Fruit fly (Drosophila melanogaster): Measurements from ENCODE around the gene vri.
A peak's percentile ranks its signal among the peaks of the same experiment; 100 is the strongest.

The vri gene

DNA sequence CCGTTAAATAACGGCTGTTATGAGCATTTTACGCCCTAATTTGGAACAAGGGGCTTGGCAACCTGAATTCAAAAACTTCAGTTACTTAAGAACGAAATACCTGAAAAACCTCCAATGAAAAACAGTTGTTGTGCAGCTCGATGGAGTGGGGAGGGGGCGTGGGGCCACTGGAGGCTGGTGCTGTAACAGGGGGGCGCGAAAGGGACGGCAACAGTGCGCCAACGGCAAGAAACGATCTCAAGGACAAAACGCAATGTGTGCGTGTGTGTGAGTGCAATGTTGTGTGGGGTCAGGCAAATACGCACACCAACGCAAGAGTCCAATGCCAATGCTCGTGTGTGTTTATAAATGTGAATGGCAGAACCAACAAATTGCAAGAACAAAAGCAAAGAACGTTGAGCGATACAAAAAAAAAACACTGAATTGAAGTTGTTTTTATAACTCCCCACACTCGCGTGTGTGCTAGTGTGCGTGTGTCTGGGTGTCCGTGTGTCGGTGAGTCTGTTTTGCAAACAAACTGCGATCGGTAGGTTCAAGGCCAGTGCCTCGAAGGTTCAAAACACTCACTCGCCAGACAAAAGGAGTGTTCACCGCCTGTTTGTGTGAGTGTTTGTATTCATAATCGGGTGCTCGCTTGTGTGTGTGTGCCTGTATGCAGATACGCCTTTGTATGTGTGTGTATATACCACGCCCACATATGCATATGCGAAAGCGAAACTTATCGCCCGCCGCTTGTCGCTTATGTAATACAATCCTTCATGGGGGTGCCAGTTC lies 3.3 kb downstream of the vri start (continued):
- TF ChIP-seq CG34406 (GFP tag; optimal IDR thresholded peaks at IDR 0.05) (no peak), dac (GFP tag; optimal IDR thresholded peaks at IDR 0.05) (no peak), CG11902 (GFP tag; optimal IDR thresholded peaks at IDR 0.05) (no peak), Eip78C (GFP tag) (no peak), Eip93F (GFP tag; optimal IDR thresholded peaks at IDR 0.05) (no peak), lz (GFP tag; optimal IDR thresholded peaks at IDR 0.05) (no peak), CG6792 (GFP tag; optimal IDR thresholded peaks at IDR 0.05) (no peak), cyc (GFP tag; optimal IDR thresholded peaks at IDR 0.05) (no peak), ss (GFP tag; optimal IDR thresholded peaks at IDR 0.05) (peak; percentile 30 to 33), Eip75B (GFP tag; optimal IDR thresholded peaks at IDR 0.05) (peak; percentile 20), Smox (GFP tag; optimal IDR thresholded peaks at IDR 0.05) (no peak), CG9139 (GFP tag; optimal IDR thresholded peaks at IDR 0.05) (no peak), Lpt (GFP tag; optimal IDR thresholded peaks at IDR 0.05) (peak; percentile 25), CG10669 (GFP tag; optimal IDR thresholded peaks at IDR 0.05) (peak; percentile 8), dsx (GFP tag; optimal IDR thresholded peaks at IDR 0.05; ENCODE audit: poor library complexity, severe bottlenecking) (peak; percentile 66), CG10631 (GFP tag; optimal IDR thresholded peaks at IDR 0.05) (no peak), CG11762 (GFP tag; optimal IDR thresholded peaks at IDR 0.05; ENCODE audit: insufficient read depth) (no peak), topi (GFP tag; optimal IDR thresholded peaks at IDR 0.05) (no peak), esn (GFP tag; optimal IDR thresholded peaks at IDR 0.05) (no peak), OdsH (GFP tag; optimal IDR thresholded peaks at IDR 0.05) (no peak), fkh (GFP tag; optimal IDR thresholded peaks at IDR 0.05) (no peak), svp (GFP tag) (no peak), CG11294 (GFP tag; IDR thresholded peaks at IDR 0.05) (no peak), CG6808 (GFP tag; optimal IDR thresholded peaks at IDR 0.05) (peak; percentile 20), acj6 (GFP tag; optimal IDR thresholded peaks at IDR 0.05) (no peak), CG6276 (GFP tag; optimal IDR thresholded peaks at IDR 0.05) (no peak), Hr39 (GFP tag; optimal IDR thresholded peaks at IDR 0.05) (peak; percentile 68), Hr38 (GFP tag; optimal IDR thresholded peaks at IDR 0.05) (no peak), CG6163 (GFP tag; IDR thresholded peaks at IDR 0.05) (peak; percentile 35; the same call in 2 of the 3 replicates), Sox102F (GFP tag; optimal IDR thresholded peaks at IDR 0.05) (no peak)

DNA sequence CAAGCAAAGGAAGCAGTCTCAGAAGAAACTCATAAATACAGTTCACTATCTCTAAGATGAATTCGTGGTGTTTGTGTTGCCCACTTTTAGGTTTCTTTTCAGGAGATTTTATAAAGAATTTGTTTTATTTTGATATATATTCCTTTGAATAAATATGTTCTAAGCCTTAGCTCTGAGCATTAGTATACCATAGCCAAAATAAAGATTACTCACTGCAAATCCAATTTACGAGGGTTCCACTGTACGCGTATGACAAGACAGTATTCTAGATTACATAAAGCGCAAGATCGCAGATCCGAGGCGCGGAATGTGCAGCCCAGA lies 3.9 kb downstream of the vri start:
- TF ChIP-seq CG31627 (GFP tag; optimal IDR thresholded peaks at IDR 0.05) (peak; percentile 95), ss (GFP tag; optimal IDR thresholded peaks at IDR 0.05) (peak; percentile 72 to 94), CG6276 (GFP tag; optimal IDR thresholded peaks at IDR 0.05) (peak; percentile 44), CG3919 (GFP tag; optimal IDR thresholded peaks at IDR 0.05) (peak; percentile 91), Eip78C (GFP tag) (peak; percentile 99), CG15336 (GFP tag; IDR thresholded peaks at IDR 0.05) (peak; percentile 77), spab (GFP tag; optimal IDR thresholded peaks at IDR 0.05) (peak; percentile 94), Hr4 (GFP tag; optimal IDR thresholded peaks at IDR 0.05) (peak; percentile 73), CG10669 (GFP tag; optimal IDR thresholded peaks at IDR 0.05) (peak; percentile 98), CG6792 (GFP tag; optimal IDR thresholded peaks at IDR 0.05) (peak; percentile 91), esn (GFP tag; optimal IDR thresholded peaks at IDR 0.05) (peak; percentile 94), pdm3 (GFP tag; optimal IDR thresholded peaks at IDR 0.05) (peak; percentile 94), dsx (GFP tag; optimal IDR thresholded peaks at IDR 0.05; ENCODE audit: poor library complexity, severe bottlenecking) (peak; percentile 96), acj6 (GFP tag; optimal IDR thresholded peaks at IDR 0.05) (peak; percentile 94), dac (GFP tag; optimal IDR thresholded peaks at IDR 0.05) (no peak), CG8632 (GFP tag; optimal IDR thresholded peaks at IDR 0.05) (peak; percentile 94), Sox14 (GFP tag; optimal IDR thresholded peaks at IDR 0.05) (peak; percentile 74), CG3032 (tag; optimal IDR thresholded peaks at IDR 0.05) (peak; percentile 98), CG10631 (GFP tag; optimal IDR thresholded peaks at IDR 0.05) (peak; percentile 96), eg (GFP tag; IDR thresholded peaks at IDR 0.05) (peak; percentile 78), CG6854 (GFP tag; optimal IDR thresholded peaks at IDR 0.05) (peak; percentile 77), cyc (GFP tag; optimal IDR thresholded peaks at IDR 0.05) (peak; percentile 95), Sox15 (GFP tag; optimal IDR thresholded peaks at IDR 0.05) (peak; percentile 92), CG11294 (GFP tag; IDR thresholded peaks at IDR 0.05) (peak; percentile 66), Met (GFP tag; optimal IDR thresholded peaks at IDR 0.05) (peak; percentile 94), fd85E (GFP tag; optimal IDR thresholded peaks at IDR 0.05) (peak; percentile 82), Hr39 (GFP tag; optimal IDR thresholded peaks at IDR 0.05) (peak; percentile 89), CG16779 (tag; optimal IDR thresholded peaks at IDR 0.05) (peak; percentile 86), CG6808 (GFP tag; optimal IDR thresholded peaks at IDR 0.05) (peak; percentile 92), Gug (GFP tag; IDR thresholded peaks at IDR 0.05) (peak; percentile 73), topi (GFP tag; optimal IDR thresholded peaks at IDR 0.05) (peak; percentile 95), CG9139 (GFP tag; optimal IDR thresholded peaks at IDR 0.05) (peak; percentile 90), salr (GFP tag; optimal IDR thresholded peaks at IDR 0.05) (peak; percentile 60 to 94)
